Worm (Caenorhabditis elegans) whole organism, L4 larva: ENCODE measurements around the gene eif-3.D.
A peak's percentile ranks its signal among the peaks of the same experiment; 100 is the strongest.

Experiments
- D1046.2 ChIP-seq: fragments of 200-800 bp; sonication (Bioruptor generic); IDR thresholded peaks from 2 replicates; pipeline ENCODE4 v1.3.6; 2022; ENCODE audit warnings: missing genetic modification characterization, missing compliant biosample characterization
- F10B5.3 ChIP-seq: sonication (generic microtip); optimal IDR thresholded peaks from 2 replicates; lab custom pipeline; 2016; ENCODE audit warnings: mild to moderate bottlenecking, missing genetic modification characterization, missing compliant biosample characterization
- F37D6.2 ChIP-seq: sonication (generic microtip); optimal IDR thresholded peaks from 2 replicates; lab custom pipeline; 2016; ENCODE audit warnings: mild to moderate bottlenecking, missing genetic modification characterization, missing compliant biosample characterization
- F49E8.2 ChIP-seq: sonication (generic microtip); optimal IDR thresholded peaks from 2 replicates; lab custom pipeline; 2016; ENCODE audit warnings: missing compliant biosample characterization, mild to moderate bottlenecking, missing genetic modification characterization, borderline replicate concordance
- R02D3.7 ChIP-seq: fragments of 150-350 bp; sonication (generic microtip); optimal IDR thresholded peaks from 3 replicates; lab custom pipeline; 2014; ENCODE audit warnings: missing biosample characterization, missing genetic modification characterization
- T20F7.1 ChIP-seq: fragments of 200-800 bp; sonication (Bioruptor generic); optimal IDR thresholded peaks from 2 replicates; lab custom pipeline; 2018; ENCODE audit warnings: mild to moderate bottlenecking, missing genetic modification characterization, missing compliant biosample characterization
- Y105C5A.15 ChIP-seq: fragments of 200-800 bp; sonication (Bioruptor generic); IDR thresholded peaks from 2 replicates; pipeline ENCODE4 v1.3.6; 2022; ENCODE audit warnings: missing genetic modification characterization, missing compliant biosample characterization
- Y75B8A.6 ChIP-seq: fragments of 200-800 bp; sonication (Bioruptor generic); IDR thresholded peaks from 2 replicates; pipeline ENCODE4 v1.3.6; 2022; ENCODE audit warnings: missing genetic modification reagents, missing genetic modification characterization, missing compliant biosample characterization
- aha-1 ChIP-seq: fragments of 150-350 bp; peaks from one replicate; lab custom pipeline; 2014; ENCODE audit warnings: missing biosample characterization, missing genetic modification characterization
- attf-4 ChIP-seq: sonication (generic microtip); optimal IDR thresholded peaks from 3 replicates; lab custom pipeline; 2017; ENCODE audit warnings: missing biosample characterization, missing genetic modification characterization
- ceh-20 ChIP-seq: fragments of 200-800 bp; sonication (Bioruptor generic); IDR thresholded peaks from 2 replicates; pipeline ENCODE4 v1.3.6; 2022; ENCODE audit warnings: missing genetic modification reagents, missing genetic modification characterization, missing compliant biosample characterization
- ceh-28 ChIP-seq: fragments of 150-350 bp; optimal IDR thresholded peaks from 2 replicates; lab custom pipeline; 2014; ENCODE audit warnings: missing biosample characterization, missing genetic modification reagents, missing genetic modification characterization
- ceh-62 ChIP-seq: sonication (generic microtip); optimal IDR thresholded peaks from 2 replicates; lab custom pipeline; 2017; ENCODE audit warnings: missing biosample characterization, missing genetic modification characterization
- ctbp-1 ChIP-seq: fragments of 200-800 bp; sonication (Bioruptor generic); IDR thresholded peaks from 2 replicates; pipeline ENCODE4 v1.3.6; 2022; ENCODE audit warnings: missing genetic modification reagents, missing genetic modification characterization, missing compliant biosample characterization
- daf-8 ChIP-seq: fragments of 200-800 bp; sonication (Bioruptor generic); IDR thresholded peaks from 2 replicates; pipeline ENCODE4 v1.3.6; 2022; ENCODE audit warnings: missing genetic modification characterization, missing compliant biosample characterization
- dmd-8 ChIP-seq: fragments of 200-800 bp; sonication (Bioruptor generic); IDR thresholded peaks from 2 replicates; pipeline ENCODE4 v1.3.6; 2022; ENCODE audit warnings: missing genetic modification characterization, missing compliant biosample characterization
- dpl-1 ChIP-seq: fragments of 150-350 bp; optimal IDR thresholded peaks from 2 replicates; lab custom pipeline; 2014; ENCODE audit warnings: missing biosample characterization, missing genetic modification reagents, missing genetic modification characterization
- duxl-1 ChIP-seq: sonication (generic microtip); optimal IDR thresholded peaks from 2 replicates; lab custom pipeline; 2016; ENCODE audit warnings: mild to moderate bottlenecking, missing genetic modification characterization, moderate library complexity, missing compliant biosample characterization; ENCODE audit not compliant: poor library complexity
- fos-1 ChIP-seq: fragments of 150-350 bp; optimal IDR thresholded peaks from 2 replicates; lab custom pipeline; 2014; ENCODE audit warnings: missing biosample characterization, missing genetic modification characterization
- hlh-11 ChIP-seq: fragments of 200-800 bp; sonication (Bioruptor generic); optimal IDR thresholded peaks from 2 replicates; lab custom pipeline; 2018; ENCODE audit warnings: mild to moderate bottlenecking, missing genetic modification characterization, missing compliant biosample characterization
- lim-7 ChIP-seq: fragments of 200-800 bp; sonication (Bioruptor generic); IDR thresholded peaks from 2 replicates; pipeline ENCODE4 v1.3.6; 2022; ENCODE audit warnings: missing genetic modification characterization, missing compliant biosample characterization
- lin-1 ChIP-seq: fragments of 200-800 bp; sonication (Bioruptor generic); IDR thresholded peaks from 2 replicates; pipeline ENCODE4 v1.3.6; 2022; ENCODE audit warnings: missing genetic modification reagents, missing genetic modification characterization, missing compliant biosample characterization
- lin-13 ChIP-seq: fragments of 150-350 bp; optimal IDR thresholded peaks from 2 replicates; lab custom pipeline; 2014; ENCODE audit warnings: missing biosample characterization, missing genetic modification reagents, missing genetic modification characterization
- lin-29 ChIP-seq: fragments of 200-800 bp; sonication (Bioruptor generic); IDR thresholded peaks from 2 replicates; pipeline ENCODE4 v1.3.6; 2022; ENCODE audit warnings: missing genetic modification reagents, missing genetic modification characterization, missing compliant biosample characterization
- lin-38 ChIP-seq: fragments of 200-800 bp; sonication (Bioruptor generic); IDR thresholded peaks from 2 replicates; pipeline ENCODE4 v1.3.6; 2022; ENCODE audit warnings: missing genetic modification reagents, missing genetic modification characterization, missing compliant biosample characterization
- madf-5 ChIP-seq, 2 experiments: fragments of 200-800 bp; sonication (Bioruptor generic); IDR thresholded peaks; 2 replicates each; pipeline ENCODE4 v1.3.6; 2022; ENCODE audit warnings: missing compliant biosample characterization in 2 of 2, missing genetic modification characterization in 2 of 2
- madf-9 ChIP-seq: fragments of 200-800 bp; sonication (Bioruptor generic); conservative IDR thresholded peaks from 2 replicates; pipeline ENCODE4 v1.3.6; 2022; ENCODE audit warnings: missing genetic modification reagents, missing genetic modification characterization, missing compliant biosample characterization
- mdt-29 ChIP-seq: fragments of 200-800 bp; sonication (Bioruptor generic); IDR thresholded peaks from 2 replicates; pipeline ENCODE4 v1.3.6; 2022; ENCODE audit warnings: missing genetic modification reagents, missing genetic modification characterization, missing compliant biosample characterization
- nhr-10 ChIP-seq: fragments of 150-350 bp; optimal IDR thresholded peaks from 2 replicates; lab custom pipeline; 2014; ENCODE audit warnings: missing biosample characterization, missing genetic modification characterization
- nhr-11 ChIP-seq: fragments of 150-350 bp; optimal IDR thresholded peaks from 2 replicates; lab custom pipeline; 2014; ENCODE audit warnings: missing biosample characterization, missing genetic modification characterization
- nhr-111 ChIP-seq: fragments of 200-800 bp; sonication (Bioruptor generic); optimal IDR thresholded peaks from 2 replicates; lab custom pipeline; 2018; ENCODE audit warnings: mild to moderate bottlenecking, missing genetic modification characterization, missing compliant biosample characterization
- nhr-237 ChIP-seq: sonication (generic microtip); optimal IDR thresholded peaks from 2 replicates; lab custom pipeline; 2017; ENCODE audit warnings: missing biosample characterization, missing genetic modification characterization
- nhr-25 ChIP-seq: sonication (generic microtip); optimal IDR thresholded peaks from 2 replicates; lab custom pipeline; 2017; ENCODE audit warnings: missing genetic modification characterization, mild to moderate bottlenecking, missing compliant biosample characterization, antibody characterized with exemption, moderate library complexity, borderline replicate concordance; ENCODE audit not compliant: insufficient read depth
- nhr-41 ChIP-seq: fragments of 200-800 bp; sonication (Bioruptor generic); IDR thresholded peaks from 2 replicates; pipeline ENCODE4 v1.3.6; 2022; ENCODE audit warnings: missing genetic modification reagents, missing genetic modification characterization, missing compliant biosample characterization
- nhr-6 ChIP-seq: fragments of 150-350 bp; optimal IDR thresholded peaks from 2 replicates; lab custom pipeline; 2014; ENCODE audit warnings: missing biosample characterization, missing genetic modification characterization
- nhr-77 ChIP-seq: fragments of 150-350 bp; optimal IDR thresholded peaks from 2 replicates; lab custom pipeline; 2014; ENCODE audit warnings: missing biosample characterization, missing genetic modification characterization
- pha-4 ChIP-seq, 2 experiments: fragments of 150-350 bp in 1 of 2; fragments of 200-800 bp in 1 of 2; sonication (Bioruptor generic) in 1 of 2; IDR thresholded peaks in 1 of 2; optimal IDR thresholded peaks in 1 of 2; 2 replicates each; pipeline versions ENCODE4 v1.3.6 to Lab custom; 2014 to 2022; ENCODE audit warnings: missing genetic modification characterization in 2 of 2, missing genetic modification reagents in 2 of 2, missing biosample characterization in 1 of 2, missing compliant biosample characterization in 1 of 2
- php-3 ChIP-seq: fragments of 200-800 bp; sonication (Bioruptor generic); IDR thresholded peaks from 2 replicates; pipeline ENCODE4 v1.3.6; 2022; ENCODE audit warnings: missing genetic modification reagents, missing genetic modification characterization, missing compliant biosample characterization
- saeg-2 ChIP-seq: fragments of 200-800 bp; sonication (Bioruptor generic); IDR thresholded peaks from 2 replicates; pipeline ENCODE4 v1.3.6; 2022; ENCODE audit warnings: missing genetic modification reagents, missing genetic modification characterization, missing compliant biosample characterization
- sdz-12 ChIP-seq: fragments of 200-800 bp; sonication (Bioruptor generic); optimal IDR thresholded peaks from 2 replicates; lab custom pipeline; 2018; ENCODE audit warnings: mild to moderate bottlenecking, missing genetic modification characterization, missing compliant biosample characterization
- snpc-1.2 ChIP-seq: fragments of 200-800 bp; sonication (Bioruptor generic); IDR thresholded peaks from 2 replicates; pipeline ENCODE4 v1.3.6; 2022; ENCODE audit warnings: missing genetic modification reagents, missing genetic modification characterization, missing compliant biosample characterization
- snpc-4 ChIP-seq: fragments of 150-350 bp; optimal IDR thresholded peaks from 2 replicates; lab custom pipeline; 2014; ENCODE audit warnings: missing biosample characterization, missing genetic modification characterization
- spr-1 ChIP-seq: sonication (generic microtip); optimal IDR thresholded peaks from 2 replicates; lab custom pipeline; 2016; ENCODE audit warnings: mild to moderate bottlenecking, missing genetic modification characterization, missing compliant biosample characterization
- spr-3 ChIP-seq: fragments of 200-800 bp; sonication (Bioruptor generic); optimal IDR thresholded peaks from 2 replicates; lab custom pipeline; 2018; ENCODE audit warnings: mild to moderate bottlenecking, missing genetic modification characterization, missing compliant biosample characterization
- tag-97 ChIP-seq: fragments of 200-800 bp; sonication (Bioruptor generic); IDR thresholded peaks from 2 replicates; pipeline ENCODE4 v1.3.6; 2022; ENCODE audit warnings: missing genetic modification characterization, missing compliant biosample characterization
- unc-130 ChIP-seq: sonication (generic microtip); optimal IDR thresholded peaks from 2 replicates; lab custom pipeline; 2016; ENCODE audit warnings: missing genetic modification reagents, missing genetic modification characterization, missing compliant biosample characterization
- unc-62 ChIP-seq, 3 experiments: fragments of 150-350 bp in 1 of 3; sonication (generic microtip); optimal IDR thresholded peaks in 2 of 3; peaks in 1 of 3; 1 replicate in 1 of 3; 2 replicates in 2 of 3; lab custom pipeline; 2014 to 2017; ENCODE audit warnings: missing biosample characterization in 3 of 3, missing genetic modification characterization in 3 of 3, missing genetic modification reagents in 3 of 3, missing genotype in 1 of 3
- zip-11 ChIP-seq: fragments of 200-800 bp; sonication (Bioruptor generic); IDR thresholded peaks from 2 replicates; pipeline ENCODE4 v1.3.6; 2022; ENCODE audit warnings: missing genetic modification characterization, missing compliant biosample characterization
- zip-2 ChIP-seq: fragments of 150-350 bp; optimal IDR thresholded peaks from 2 replicates; lab custom pipeline; 2014; ENCODE audit warnings: missing biosample characterization, missing genetic modification characterization
- ztf-7 ChIP-seq: fragments of 150-350 bp; optimal IDR thresholded peaks from 2 replicates; lab custom pipeline; 2014; ENCODE audit warnings: missing biosample characterization, missing genetic modification characterization

Gene eif-3.D

DNA sequence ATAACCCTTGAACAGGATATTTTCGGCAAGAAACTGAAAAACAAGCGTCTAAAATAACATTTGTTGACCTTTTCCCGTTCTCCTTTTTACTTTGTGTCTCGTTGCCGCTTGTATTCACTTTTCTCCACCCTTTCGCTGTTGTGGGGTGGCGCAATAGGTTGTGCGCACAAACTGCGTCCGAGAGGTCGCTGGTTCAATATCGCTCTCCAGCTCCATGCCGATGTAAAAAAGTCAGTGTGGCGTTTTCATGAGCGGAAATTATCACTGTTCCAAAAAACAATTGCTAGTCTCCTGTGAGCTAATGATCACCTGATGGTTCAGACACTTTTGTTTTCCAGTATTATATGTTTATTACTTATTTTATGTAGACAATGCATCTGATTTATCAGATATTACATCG is 33.8 kb downstream of the eif-3.D start (continued):
- peak; percentile 21; the same call in 1 of the 2 replicates for TF ChIP-seq Y105C5A.15
- no peak for TF ChIP-seq fos-1 (tag; lab: Kevin White, UChicago)
- TF ChIP-seq dpl-1 (GFP tag; lab: Kevin White, UChicago) = no peak
- no peak; the same call in 1 of the 2 replicates for TF ChIP-seq lin-38 (GFP tag; lab: Robert Waterston, UW)
- TF ChIP-seq nhr-41 (GFP tag; lab: Robert Waterston, UW) = peak; percentile 91
- TF ChIP-seq dmd-8 (GFP tag; lab: Robert Waterston, UW) = peak; percentile 78; the same call in 1 of the 2 replicates
- TF ChIP-seq madf-9 = peak; percentile 65; the same call in 1 of the 2 replicates
- peak; percentile 7 for TF ChIP-seq F10B5.3 (tag; lab: Kevin White, UChicago)
- no peak for TF ChIP-seq tag-97 (GFP tag; lab: Robert Waterston, UW)
- no peak; the same call in 1 of the 2 replicates for TF ChIP-seq php-3
- no peak for TF ChIP-seq snpc-4 (tag; lab: Kevin White, UChicago)
- no peak for TF ChIP-seq daf-8
- no peak; the same call in 1 of the 2 replicates for TF ChIP-seq ceh-20 (GFP tag; lab: Robert Waterston, UW)
- TF ChIP-seq saeg-2 (GFP tag; lab: Robert Waterston, UW) = no peak
- TF ChIP-seq sdz-12 (GFP tag; lab: Kevin White, UChicago) = peak; percentile 44
- TF ChIP-seq spr-3 (GFP tag; lab: Kevin White, UChicago) = peak; percentile 30
- TF ChIP-seq ceh-28 = no peak
- TF ChIP-seq lin-1 (GFP tag; lab: Robert Waterston, UW) = no peak
- no peak for TF ChIP-seq nhr-6 (tag; lab: Kevin White, UChicago)
- TF ChIP-seq ztf-7 (tag; lab: Kevin White, UChicago) = peak; percentile 46
- peak; percentile 63 to 75; a peak in 2 of 4 replicates for TF ChIP-seq madf-5 (GFP tag; IDR thresholded peaks at IDR 0.05; lab: Robert Waterston, UW)
- 0 out of 2 replicates have a peak, but pooled peaks have one; percentile 55 for TF ChIP-seq lin-29 (GFP tag; lab: Robert Waterston, UW)
- TF ChIP-seq nhr-237 (tag; lab: Kevin White, UChicago) = no peak
- TF ChIP-seq duxl-1 = peak; percentile 72
- TF ChIP-seq mdt-29 (GFP tag; lab: Robert Waterston, UW) = peak; percentile 61
- peak; percentile 56 for TF ChIP-seq unc-130
- TF ChIP-seq ctbp-1 (GFP tag; lab: Robert Waterston, UW) = peak; percentile 89
- no peak for TF ChIP-seq R02D3.7 (tag; lab: Kevin White, UChicago)
- TF ChIP-seq attf-4 = no peak
- no peak for TF ChIP-seq zip-11
- TF ChIP-seq nhr-11 = peak; percentile 10
- peak; percentile 73 for TF ChIP-seq lin-13
- TF ChIP-seq T20F7.1 = peak; percentile 77
- TF ChIP-seq nhr-25 (tag; lab: Kevin White, UChicago) = peak; percentile 54
- no peak for TF ChIP-seq ceh-62 (tag; lab: Kevin White, UChicago)
- TF ChIP-seq zip-2 = no peak
- peak; percentile 88; the same call in 1 of the 2 replicates for TF ChIP-seq Y75B8A.6 (GFP tag; lab: Robert Waterston, UW)
- TF ChIP-seq nhr-111 (GFP tag; lab: Kevin White, UChicago) = peak; percentile 45
- TF ChIP-seq D1046.2 (GFP tag; lab: Robert Waterston, UW) = peak; percentile 63; the same call in 1 of the 2 replicates
- TF ChIP-seq nhr-10 (tag; lab: Kevin White, UChicago) = no peak
- TF ChIP-seq F37D6.2 = peak; percentile 50
- no peak for TF ChIP-seq snpc-1.2 (GFP tag; lab: Robert Waterston, UW)
- peak; percentile 81 for TF ChIP-seq hlh-11 (tag; lab: Kevin White, UChicago)
- peak in 1 of 2 experiments; percentile 99 for TF ChIP-seq unc-62 (GFP tag; optimal IDR thresholded peaks at IDR 0.05 in 1 of 2; lab: Kevin White, UChicago)
- TF ChIP-seq unc-62 (tag; optimal IDR thresholded peaks at IDR 0.05; lab: Kevin White, UChicago) = no peak
- TF ChIP-seq F49E8.2 (tag; lab: Kevin White, UChicago) = peak; percentile 73
- peak; percentile 88 for TF ChIP-seq aha-1
- TF ChIP-seq spr-1 = peak; percentile 73
- peak; percentile 94 for TF ChIP-seq lim-7 (GFP tag; lab: Robert Waterston, UW)
- peak; percentile 58 for TF ChIP-seq nhr-77 (tag; lab: Kevin White, UChicago)
- TF ChIP-seq pha-4 (GFP tag; IDR thresholded peaks at IDR 0.05; lab: Robert Waterston, UW) = peak; percentile 82
- no peak for TF ChIP-seq pha-4 (tag; optimal IDR thresholded peaks at IDR 0.05; lab: Kevin White, UChicago)
